Fruit fly (Drosophila melanogaster) whole organism, embryonic: ENCODE measurements around the gene TpnC25D.

ENCODE experiments used
- Adf1 ChIP-seq: fragments of 200-800 bp; sonication (Bioruptor generic); IDR thresholded peaks from 2 replicates; pipeline ENCODE4 v1.3.6; 2022; ENCODE audit warnings: missing biosample characterization, missing genetic modification characterization
- Aef1 ChIP-seq: fragments of 200-800 bp; sonication (Bioruptor generic); IDR thresholded peaks from 3 replicates; pipeline ENCODE4 v1.3.6; 2022; ENCODE audit warnings: missing biosample characterization, missing genetic modification characterization
- B-H2 ChIP-seq: fragments of 200-800 bp; sonication (Bioruptor generic); optimal IDR thresholded peaks from 2 replicates; lab custom pipeline; 2018; ENCODE audit warnings: missing biosample characterization, mild to moderate bottlenecking, missing genetic modification characterization
- CG1024 ChIP-seq: fragments of 200-800 bp; sonication (Bioruptor generic); IDR thresholded peaks from 2 replicates; pipeline ENCODE4 v1.3.6; 2022; ENCODE audit warnings: missing biosample characterization, missing genetic modification characterization
- CG10431 ChIP-seq: fragments of 200-800 bp; sonication (Bioruptor generic); optimal IDR thresholded peaks from 3 replicates; lab custom pipeline; 2018; ENCODE audit warnings: missing biosample characterization, mild to moderate bottlenecking, missing genetic modification characterization
- CG10462 ChIP-seq: fragments of 200-800 bp; sonication (Bioruptor generic); optimal IDR thresholded peaks from 2 replicates; lab custom pipeline; 2016; ENCODE audit warnings: missing biosample characterization, missing genetic modification characterization
- CG12659 ChIP-seq: fragments of 200-800 bp; sonication (Bioruptor generic); optimal IDR thresholded peaks from 3 replicates; lab custom pipeline; 2017; ENCODE audit warnings: mild to moderate bottlenecking, missing biosample characterization, missing genetic modification reagents, missing genetic modification characterization
- CG12744 ChIP-seq: fragments of 200-800 bp; sonication (Bioruptor generic); optimal IDR thresholded peaks from 2 replicates; lab custom pipeline; 2016; ENCODE audit warnings: missing biosample characterization, missing genetic modification characterization
- CG12942 ChIP-seq: fragments of 200-800 bp; sonication (Bioruptor generic); optimal IDR thresholded peaks from 3 replicates; lab custom pipeline; 2016; ENCODE audit warnings: missing biosample characterization, missing genetic modification characterization
- CG17328 ChIP-seq: fragments of 200-800 bp; sonication (Bioruptor generic); IDR thresholded peaks from 2 replicates; pipeline ENCODE4 v1.3.6; 2022; ENCODE audit warnings: missing biosample characterization, missing genetic modification characterization
- CG1832 ChIP-seq: fragments of 200-800 bp; sonication (Bioruptor generic); optimal IDR thresholded peaks from 2 replicates; lab custom pipeline; 2017; ENCODE audit warnings: missing biosample characterization, mild to moderate bottlenecking, missing genetic modification characterization, inconsistent platforms
- CG2116 ChIP-seq: fragments of 200-800 bp; sonication (Bioruptor generic); optimal IDR thresholded peaks from 3 replicates; lab custom pipeline; 2018; ENCODE audit warnings: missing biosample characterization, mild to moderate bottlenecking, missing genetic modification characterization
- CG3065 ChIP-seq: fragments of 200-800 bp; sonication (Bioruptor generic); optimal IDR thresholded peaks from 2 replicates; lab custom pipeline; 2016; ENCODE audit warnings: missing biosample characterization, missing genetic modification characterization
- CG32767 ChIP-seq: fragments of 200-800 bp; sonication (Bioruptor generic); IDR thresholded peaks from 2 replicates; pipeline ENCODE4 v1.3.6; 2022; ENCODE audit warnings: missing biosample characterization, missing genetic modification characterization
- CG3838 ChIP-seq: fragments of 200-800 bp; sonication (Bioruptor generic); optimal IDR thresholded peaks from 3 replicates; lab custom pipeline; 2016; ENCODE audit warnings: missing biosample characterization, missing genetic modification characterization
- CG3995 ChIP-seq: fragments of 200-800 bp; sonication (Bioruptor generic); optimal IDR thresholded peaks from 3 replicates; lab custom pipeline; 2016; ENCODE audit warnings: missing biosample characterization, missing genetic modification characterization
- CG5953 ChIP-seq: fragments of 200-800 bp; sonication (Bioruptor generic); IDR thresholded peaks from 2 replicates; pipeline ENCODE4 v1.3.6; 2022; ENCODE audit warnings: missing biosample characterization, missing genetic modification characterization
- CG7271 ChIP-seq: fragments of 200-800 bp; sonication (Bioruptor generic); optimal IDR thresholded peaks from 2 replicates; lab custom pipeline; 2018; ENCODE audit warnings: missing biosample characterization, mild to moderate bottlenecking, missing genetic modification characterization, moderate library complexity
- CG7928 ChIP-seq: fragments of 200-800 bp; sonication (Bioruptor generic); optimal IDR thresholded peaks from 2 replicates; lab custom pipeline; 2017; ENCODE audit warnings: missing biosample characterization, mild to moderate bottlenecking, missing genetic modification characterization
- CG7963 ChIP-seq: fragments of 200-800 bp; sonication (Bioruptor generic); IDR thresholded peaks from 3 replicates; pipeline ENCODE4 v1.3.6; 2022; ENCODE audit warnings: missing biosample characterization, missing genetic modification characterization; ENCODE audit not compliant: partially characterized antibody
- CG8944 ChIP-seq: fragments of 200-800 bp; sonication (Bioruptor generic); optimal IDR thresholded peaks from 3 replicates; lab custom pipeline; 2016; ENCODE audit warnings: missing biosample characterization, missing genetic modification characterization
- CG9609 ChIP-seq: fragments of 200-800 bp; sonication (Bioruptor generic); optimal IDR thresholded peaks from 3 replicates; lab custom pipeline; 2016; ENCODE audit warnings: missing biosample characterization, missing genetic modification characterization
- CTCF ChIP-seq: fragments of 200-800 bp; sonication (Bioruptor generic); optimal IDR thresholded peaks from 2 replicates; lab custom pipeline; 2017; ENCODE audit warnings: missing biosample characterization, mild to moderate bottlenecking, missing genetic modification characterization, moderate library complexity
- Elba2 ChIP-seq: fragments of 200-800 bp; sonication (Bioruptor generic); optimal IDR thresholded peaks from 3 replicates; lab custom pipeline; 2016; ENCODE audit warnings: missing biosample characterization, missing genetic modification characterization
- H15 ChIP-seq: fragments of 200-800 bp; sonication (Bioruptor generic); IDR thresholded peaks from 3 replicates; pipeline ENCODE4 v1.3.6; 2022; ENCODE audit warnings: missing biosample characterization, missing genetic modification characterization
- Jarid2 ChIP-seq: fragments of 200-800 bp; sonication (Bioruptor generic); optimal IDR thresholded peaks from 3 replicates; lab custom pipeline; 2017; ENCODE audit warnings: mild to moderate bottlenecking, missing biosample characterization, missing genetic modification reagents, missing genetic modification characterization
- MTF-1 ChIP-seq: fragments of 200-800 bp; sonication (Bioruptor generic); optimal IDR thresholded peaks from 2 replicates; lab custom pipeline; 2018; ENCODE audit warnings: missing biosample characterization, mild to moderate bottlenecking, missing genetic modification characterization, borderline replicate concordance
- Meics ChIP-seq: fragments of 200-800 bp; sonication (Bioruptor generic); optimal IDR thresholded peaks from 2 replicates; lab custom pipeline; 2017; ENCODE audit warnings: missing biosample characterization, mild to moderate bottlenecking, missing genetic modification characterization
- Pdp1 ChIP-seq, 2 experiments: fragments of 200-800 bp; sonication (Bioruptor generic); optimal IDR thresholded peaks; 3 replicates each; lab custom pipeline; 2016; ENCODE audit warnings: missing biosample characterization in 2 of 2, missing genetic modification characterization in 2 of 2, mild to moderate bottlenecking in 1 of 2, moderate library complexity in 1 of 2
- Stat92E ChIP-seq, 3 experiments: fragments of >200 bp in 2 of 3; fragments of 200-800 bp in 1 of 3; sonication (Bioruptor generic) in 1 of 3; optimal IDR thresholded peaks; 2 replicates each; lab custom pipeline; 2017 to 2019; ENCODE audit warnings: missing biosample characterization in 3 of 3, missing genetic modification characterization in 3 of 3, mild to moderate bottlenecking in 1 of 3, moderate library complexity in 1 of 3
- YL-1 ChIP-seq: fragments of 200-800 bp; sonication (Bioruptor generic); optimal IDR thresholded peaks from 3 replicates; lab custom pipeline; 2017; ENCODE audit warnings: missing biosample characterization, mild to moderate bottlenecking, missing genetic modification characterization
- ab ChIP-seq: fragments of 200-800 bp; sonication (Bioruptor generic); optimal IDR thresholded peaks from 2 replicates; lab custom pipeline; 2016; ENCODE audit warnings: missing biosample characterization, missing genetic modification characterization
- corto ChIP-seq: fragments of 200-800 bp; sonication (Bioruptor generic); optimal IDR thresholded peaks from 2 replicates; lab custom pipeline; 2016; ENCODE audit warnings: missing biosample characterization, mild to moderate bottlenecking, missing genetic modification characterization, moderate library complexity
- dmrt99B ChIP-seq: fragments of 200-800 bp; sonication (Bioruptor generic); optimal IDR thresholded peaks from 2 replicates; lab custom pipeline; 2018; ENCODE audit warnings: missing biosample characterization, mild to moderate bottlenecking, missing genetic modification characterization, moderate library complexity
- eve ChIP-seq, 2 experiments: fragments of >200 bp; optimal IDR thresholded peaks; 2 replicates each; lab custom pipeline; 2017; ENCODE audit warnings: missing biosample characterization in 2 of 2, missing genetic modification characterization in 2 of 2
- ftz-f1 ChIP-seq: fragments of 200-800 bp; sonication (Bioruptor generic); optimal IDR thresholded peaks from 2 replicates; lab custom pipeline; 2016; ENCODE audit warnings: missing biosample characterization, missing genetic modification characterization
- fu2 ChIP-seq: fragments of 200-800 bp; sonication (Bioruptor generic); optimal IDR thresholded peaks from 2 replicates; lab custom pipeline; 2016; ENCODE audit warnings: missing biosample characterization, missing genetic modification characterization
- her ChIP-seq: fragments of 200-800 bp; sonication (Bioruptor generic); optimal IDR thresholded peaks from 2 replicates; lab custom pipeline; 2016; ENCODE audit warnings: missing biosample characterization, missing genetic modification characterization
- insv ChIP-seq, 2 experiments: fragments of 200-800 bp; sonication (Bioruptor generic); optimal IDR thresholded peaks; 3 replicates each; lab custom pipeline; 2016 to 2018; ENCODE audit warnings: missing biosample characterization in 2 of 2, missing genetic modification characterization in 2 of 2
- nmo ChIP-seq: fragments of 200-800 bp; sonication (Bioruptor generic); optimal IDR thresholded peaks from 2 replicates; lab custom pipeline; 2018; ENCODE audit warnings: missing biosample characterization, mild to moderate bottlenecking, missing genetic modification characterization, moderate library complexity
- org-1 ChIP-seq: fragments of 200-800 bp; sonication (Bioruptor generic); optimal IDR thresholded peaks from 2 replicates; lab custom pipeline; 2017; ENCODE audit warnings: missing biosample characterization, missing genetic modification characterization
- pfk ChIP-seq: fragments of 200-800 bp; sonication (Bioruptor generic); optimal IDR thresholded peaks from 2 replicates; lab custom pipeline; 2018; ENCODE audit warnings: missing biosample characterization, mild to moderate bottlenecking, missing genetic modification characterization, moderate library complexity
- sim ChIP-seq: fragments of 200-800 bp; sonication (Bioruptor generic); IDR thresholded peaks from 2 replicates; pipeline ENCODE4 v1.3.6; 2022; ENCODE audit warnings: missing biosample characterization, missing genetic modification characterization
- slou ChIP-seq: fragments of 200-800 bp; sonication (Bioruptor generic); optimal IDR thresholded peaks from 3 replicates; lab custom pipeline; 2016; ENCODE audit warnings: missing biosample characterization, missing genetic modification characterization
- sqz ChIP-seq: fragments of 200-800 bp; sonication (Bioruptor generic); optimal IDR thresholded peaks from 3 replicates; lab custom pipeline; 2018; ENCODE audit warnings: missing biosample characterization, mild to moderate bottlenecking, missing genetic modification characterization
- sug ChIP-seq: fragments of 200-800 bp; optimal IDR thresholded peaks from 2 replicates; lab custom pipeline; 2019; ENCODE audit warnings: missing biosample characterization, mild to moderate bottlenecking, missing genetic modification characterization, moderate library complexity
- tll ChIP-seq, 2 experiments: fragments of 200-800 bp in 1 of 2; fragments of >200 bp in 1 of 2; sonication (Bioruptor generic) in 1 of 2; optimal IDR thresholded peaks; 2 replicates each; lab custom pipeline; 2017 to 2019; ENCODE audit warnings: missing biosample characterization in 2 of 2, missing genetic modification characterization in 2 of 2, mild to moderate bottlenecking in 1 of 2, moderate library complexity in 1 of 2
- trem ChIP-seq: fragments of 200-800 bp; optimal IDR thresholded peaks from 3 replicates; lab custom pipeline; 2019; ENCODE audit warnings: missing biosample characterization, mild to moderate bottlenecking, missing genetic modification characterization, moderate library complexity
- tx ChIP-seq: fragments of 200-800 bp; sonication (Bioruptor generic); optimal IDR thresholded peaks from 2 replicates; lab custom pipeline; 2016; ENCODE audit warnings: missing biosample characterization, missing genetic modification characterization
- wek ChIP-seq: fragments of 200-800 bp; sonication (Bioruptor generic); optimal IDR thresholded peaks from 3 replicates; lab custom pipeline; 2018; ENCODE audit warnings: missing biosample characterization, mild to moderate bottlenecking, missing genetic modification characterization, moderate library complexity
- zf30C ChIP-seq: fragments of 200-800 bp; sonication (Bioruptor generic); optimal IDR thresholded peaks from 3 replicates; lab custom pipeline; 2018; ENCODE audit warnings: missing biosample characterization, mild to moderate bottlenecking, missing genetic modification characterization

The TpnC25D gene

dm6 chr2L:5237175-5237753 lies 20.8 kb downstream of the TpnC25D start (continued):
- TF ChIP-seq org-1 (no peak), CG7928 (GFP tag; lab: Kevin White, UChicago) (no peak), dmrt99B (tag; lab: Kevin White, UChicago) (no peak), MTF-1 (GFP tag; lab: Kevin White, UChicago) (peak; percentile 62), sug (no peak), CG10431 (GFP tag; lab: Kevin White, UChicago) (peak; percentile 41), CG7963 (GFP tag; lab: Robert Waterston, UW) (no peak), Aef1 (GFP tag; lab: Robert Waterston, UW) (no peak), CG3995 (GFP tag; lab: Kevin White, UChicago) (no peak), CG8944 (GFP tag; lab: Kevin White, UChicago) (no peak), CTCF (no peak), sqz (GFP tag; lab: Kevin White, UChicago) (peak; percentile 99), B-H2 (GFP tag; lab: Kevin White, UChicago) (no peak), nmo (no peak), fu2 (GFP tag; lab: Kevin White, UChicago) (no peak), Elba2 (no peak), CG7271 (tag; lab: Kevin White, UChicago) (no peak), ftz-f1 (GFP tag; lab: Kevin White, UChicago) (peak; percentile 14), her (GFP tag; lab: Kevin White, UChicago) (no peak), tx (GFP tag; lab: Kevin White, UChicago) (no peak), Jarid2 (GFP tag; lab: Kevin White, UChicago) (peak; percentile 93), H15 (no peak), CG17328 (GFP tag; lab: Robert Waterston, UW) (no peak), YL-1 (GFP tag; lab: Kevin White, UChicago) (no peak), sim (GFP tag; lab: Robert Waterston, UW) (peak; percentile 74), zf30C (GFP tag; lab: Kevin White, UChicago) (no peak), pfk (GFP tag; lab: Kevin White, UChicago) (no peak), CG3065 (GFP tag; lab: Kevin White, UChicago) (no peak), Stat92E (GFP tag; optimal IDR thresholded peaks at IDR 0.05; lab: Kevin White, UChicago) (peak in 1 of 3 experiments; percentile 32), Adf1 (GFP tag; lab: Robert Waterston, UW) (peak; percentile 63), Meics (no peak), trem (tag; lab: Kevin White, UChicago) (peak; percentile 4), eve (GFP tag; optimal IDR thresholded peaks at IDR 0.05; lab: Kevin White, UChicago) (peak in 1 of 2 experiments; percentile 12), wek (GFP tag; lab: Kevin White, UChicago) (peak; percentile 63), CG12942 (GFP tag; lab: Kevin White, UChicago) (no peak), slou (no peak), CG12744 (GFP tag; lab: Kevin White, UChicago) (no peak), CG5953 (GFP tag; lab: Robert Waterston, UW) (no peak), tll (GFP tag; optimal IDR thresholded peaks at IDR 0.05; lab: Kevin White, UChicago) (peak in 1 of 2 experiments; percentile 15), ab (GFP tag; lab: Kevin White, UChicago) (no peak), CG32767 (GFP tag; lab: Robert Waterston, UW) (no peak), CG1832 (GFP tag; lab: Kevin White, UChicago) (no peak), CG12659 (GFP tag; lab: Kevin White, UChicago) (no peak), CG10462 (GFP tag; lab: Kevin White, UChicago) (no peak), CG2116 (GFP tag; lab: Kevin White, UChicago) (no peak), Pdp1 (GFP tag; optimal IDR thresholded peaks at IDR 0.05; lab: Kevin White, UChicago) (peak in 1 of 2 experiments; percentile 18), corto (GFP tag; lab: Kevin White, UChicago) (peak; percentile 39), CG3838 (no peak), CG1024 (GFP tag; lab: Robert Waterston, UW) (no peak), insv (GFP tag; optimal IDR thresholded peaks at IDR 0.05; lab: Kevin White, UChicago) (no peak), CG9609 (no peak)
